Worm (Caenorhabditis elegans) whole organism, early embryonic: ENCODE results near the gene F49E11.7.

Source experiments
- B0310.2 ChIP-seq: sonication (generic microtip); optimal IDR thresholded peaks from 2 replicates; lab custom pipeline; 2016; ENCODE audit warnings: mild to moderate bottlenecking, missing genetic modification characterization, missing compliant biosample characterization
- F13C5.2 ChIP-seq: sonication (generic microtip); optimal IDR thresholded peaks from 2 replicates; lab custom pipeline; 2017; ENCODE audit warnings: mild to moderate bottlenecking, missing genetic modification characterization, inconsistent platforms, missing compliant biosample characterization
- aly-1 ChIP-seq: sonication (generic microtip); optimal IDR thresholded peaks from 2 replicates; lab custom pipeline; 2016; ENCODE audit warnings: missing genetic modification characterization, missing compliant biosample characterization
- ama-1 ChIP-seq: fragments of 150-350 bp; optimal IDR thresholded peaks from 2 replicates; lab custom pipeline; 2014
- ceh-13 ChIP-seq: fragments of 200-800 bp; sonication (Bioruptor generic); optimal IDR thresholded peaks from 2 replicates; lab custom pipeline; 2018; ENCODE audit warnings: mild to moderate bottlenecking, missing genetic modification characterization, missing compliant biosample characterization
- ceh-36 ChIP-seq: sonication (generic microtip); optimal IDR thresholded peaks from 2 replicates; lab custom pipeline; 2016; ENCODE audit warnings: missing genetic modification characterization, inconsistent platforms, missing compliant biosample characterization
- ets-7 ChIP-seq: sonication (generic microtip); optimal IDR thresholded peaks from 2 replicates; lab custom pipeline; 2016; ENCODE audit warnings: missing genotype, missing genetic modification characterization, missing compliant biosample characterization
- flt-1 ChIP-seq: fragments of 200-800 bp; sonication (Bioruptor generic); IDR thresholded peaks from 2 replicates; pipeline ENCODE4 v1.3.6; 2022; ENCODE audit warnings: missing genetic modification characterization, missing compliant biosample characterization
- hmbx-1 ChIP-seq: sonication (generic microtip); optimal IDR thresholded peaks from 2 replicates; lab custom pipeline; 2016; ENCODE audit warnings: mild to moderate bottlenecking, missing genetic modification characterization, missing compliant biosample characterization
- hmg-4 ChIP-seq: fragments of 200-800 bp; sonication (Bioruptor generic); optimal IDR thresholded peaks from 2 replicates; lab custom pipeline; 2018; ENCODE audit warnings: mild to moderate bottlenecking, missing genetic modification characterization, missing compliant biosample characterization
- hnd-1 ChIP-seq: sonication (generic microtip); optimal IDR thresholded peaks from 2 replicates; lab custom pipeline; 2016; ENCODE audit warnings: missing genetic modification characterization, missing compliant biosample characterization
- pes-1 ChIP-seq: fragments of 200-800 bp; sonication (Bioruptor generic); IDR thresholded peaks from 2 replicates; pipeline ENCODE4 v1.3.6; 2022; ENCODE audit warnings: missing genetic modification reagents, missing genetic modification characterization, missing compliant biosample characterization
- scrt-1 ChIP-seq: fragments of 200-800 bp; sonication (Bioruptor generic); IDR thresholded peaks from 2 replicates; pipeline ENCODE4 v1.3.6; 2022; ENCODE audit warnings: missing genetic modification characterization, missing compliant biosample characterization
- sea-1 ChIP-seq: fragments of 200-800 bp; sonication (Bioruptor generic); conservative IDR thresholded peaks from 2 replicates; pipeline ENCODE4 v1.3.6; 2022; ENCODE audit warnings: missing genetic modification characterization, missing compliant biosample characterization
- tbx-11 ChIP-seq: fragments of 200-800 bp; sonication (Bioruptor generic); IDR thresholded peaks from 2 replicates; pipeline ENCODE4 v1.3.6; 2022; ENCODE audit warnings: missing genetic modification characterization, missing compliant biosample characterization
- tbx-37 ChIP-seq: fragments of 200-800 bp; sonication (Bioruptor generic); conservative IDR thresholded peaks from 2 replicates; pipeline ENCODE4 v1.3.6; 2022; ENCODE audit warnings: missing genetic modification reagents, missing genetic modification characterization, missing compliant biosample characterization
- tra-4 ChIP-seq: sonication (generic microtip); optimal IDR thresholded peaks from 2 replicates; lab custom pipeline; 2017; ENCODE audit warnings: missing genetic modification characterization, missing compliant biosample characterization

The F49E11.7 gene

DNA sequence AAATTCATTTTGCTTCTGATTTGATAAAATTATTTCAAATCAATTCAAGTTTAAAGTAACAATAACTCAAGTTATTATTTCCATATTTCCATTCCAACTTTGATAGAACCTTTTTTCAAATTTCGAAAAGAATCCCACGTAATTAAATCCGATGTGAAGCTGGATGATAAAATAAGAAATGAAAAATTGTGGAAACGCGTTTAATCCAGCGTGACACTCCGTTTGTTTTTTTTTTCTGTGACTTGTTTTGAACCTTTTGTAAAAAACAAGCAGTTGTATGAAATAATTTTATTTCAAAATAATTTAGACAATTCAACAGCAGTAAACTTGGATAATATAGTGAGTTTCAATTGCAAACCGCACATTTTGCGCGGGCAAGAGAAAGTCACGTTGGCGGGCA lies at the start of gene F49E11.7:
Gene F49E11.7, plus strand, starts transcription at position 301 of the 400 bp plus-strand sequence.
- TF ChIP-seq aly-1 (tag; lab: Kevin White, UChicago) = no peak
- TF ChIP-seq B0310.2 (tag; lab: Kevin White, UChicago) = no peak
- TF ChIP-seq tbx-11 (GFP tag; lab: Robert Waterston, UW) = no peak
- TF ChIP-seq pes-1 = no peak
- TF ChIP-seq ceh-36 (tag; lab: Kevin White, UChicago) = no peak
- TF ChIP-seq hnd-1 = no peak
- TF ChIP-seq tra-4 (tag; lab: Kevin White, UChicago) = no peak
- TF ChIP-seq ama-1 (lab: Kevin White, UChicago) = no peak
- TF ChIP-seq flt-1 (GFP tag; lab: Robert Waterston, UW) = no peak
- TF ChIP-seq tbx-37 (GFP tag; lab: Robert Waterston, UW) = no peak
- TF ChIP-seq F13C5.2 = no peak
- no peak for TF ChIP-seq hmg-4 (GFP tag; lab: Kevin White, UChicago)
- no peak for TF ChIP-seq ets-7 (tag; lab: Kevin White, UChicago)
- TF ChIP-seq scrt-1 (GFP tag; lab: Robert Waterston, UW) = no peak
- TF ChIP-seq hmbx-1 (tag; lab: Kevin White, UChicago) = no peak

DNA sequence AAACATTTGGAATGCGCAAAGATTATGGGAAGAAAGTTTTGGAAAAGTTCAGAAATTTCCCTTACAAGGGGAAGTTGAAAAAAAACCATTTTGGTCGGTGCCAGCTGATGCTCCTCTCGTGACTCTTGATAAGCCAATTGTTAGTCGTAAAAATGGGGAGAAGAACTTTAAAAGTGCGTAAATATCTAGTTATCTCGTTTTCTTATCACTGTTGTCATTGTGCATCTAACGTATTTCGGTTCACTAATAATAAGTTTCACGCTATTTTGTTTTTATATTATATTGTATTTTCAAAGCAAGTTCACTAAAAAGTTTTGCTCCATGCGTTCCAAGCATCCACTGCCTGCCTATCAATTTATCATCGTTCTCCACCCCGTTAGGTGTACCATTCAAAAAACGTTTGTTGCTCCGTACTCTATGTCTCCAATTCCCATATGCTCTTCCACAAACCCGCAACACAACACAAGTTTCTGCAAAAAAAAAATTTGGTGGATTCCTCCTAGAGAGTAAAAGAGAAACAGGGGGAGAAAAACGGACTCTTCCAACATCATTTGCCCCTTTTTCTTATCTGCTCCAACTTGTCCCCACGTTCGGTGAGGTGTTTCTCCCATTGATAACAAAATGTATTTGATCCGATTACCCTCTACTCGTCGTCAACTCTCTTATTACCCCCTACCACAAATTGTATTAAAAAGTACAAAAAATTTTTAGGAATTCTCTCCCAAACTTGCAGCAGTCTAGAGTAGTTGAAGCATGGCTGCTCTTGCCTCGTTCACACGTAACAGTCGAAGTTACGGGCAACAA lies 44.1 kb upstream of the F49E11.7 start, which contains the start of gene mbk-2:
Gene mbk-2, plus strand, starts transcription at position 754 of the 804 bp plus-strand sequence.
- TF ChIP-seq ama-1 (lab: Kevin White, UChicago) = no peak
- no peak for TF ChIP-seq tbx-11 (GFP tag; lab: Robert Waterston, UW)
- TF ChIP-seq aly-1 (tag; lab: Kevin White, UChicago) = no peak
- no peak for TF ChIP-seq tbx-37 (GFP tag; lab: Robert Waterston, UW)
- no peak for TF ChIP-seq tra-4 (tag; lab: Kevin White, UChicago)
- no peak for TF ChIP-seq ceh-36 (tag; lab: Kevin White, UChicago)
- no peak for TF ChIP-seq hnd-1
- no peak for TF ChIP-seq ceh-13 (GFP tag; lab: Kevin White, UChicago)
- TF ChIP-seq F13C5.2 = no peak
- no peak for TF ChIP-seq scrt-1 (GFP tag; lab: Robert Waterston, UW)
- no peak for TF ChIP-seq flt-1 (GFP tag; lab: Robert Waterston, UW)
- TF ChIP-seq ets-7 (tag; lab: Kevin White, UChicago) = no peak

DNA sequence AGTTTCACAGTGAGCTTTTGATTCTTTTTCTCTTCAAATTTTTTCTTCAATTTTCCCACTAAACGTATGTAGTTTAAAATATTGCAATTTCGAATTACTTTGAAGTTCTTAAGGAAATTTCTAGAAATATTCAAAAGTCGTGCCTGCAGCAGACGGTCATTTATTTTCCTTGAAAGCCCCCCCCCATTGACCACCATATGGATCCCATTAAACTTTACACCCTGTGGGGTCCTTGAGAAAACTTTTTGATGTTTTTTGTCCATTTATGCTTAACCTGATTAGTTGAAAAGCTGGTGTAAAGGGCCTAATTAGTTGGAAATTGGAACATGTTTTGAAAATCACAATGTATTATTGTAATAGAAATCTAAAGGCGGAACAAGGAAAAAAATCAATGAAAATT lies 43.2 kb upstream of the F49E11.7 start:
- TF ChIP-seq ets-7 (tag; lab: Kevin White, UChicago) (no peak), flt-1 (GFP tag; lab: Robert Waterston, UW) (no peak), tbx-37 (GFP tag; lab: Robert Waterston, UW) (no peak), pes-1 (no peak), hnd-1 (no peak)

DNA sequence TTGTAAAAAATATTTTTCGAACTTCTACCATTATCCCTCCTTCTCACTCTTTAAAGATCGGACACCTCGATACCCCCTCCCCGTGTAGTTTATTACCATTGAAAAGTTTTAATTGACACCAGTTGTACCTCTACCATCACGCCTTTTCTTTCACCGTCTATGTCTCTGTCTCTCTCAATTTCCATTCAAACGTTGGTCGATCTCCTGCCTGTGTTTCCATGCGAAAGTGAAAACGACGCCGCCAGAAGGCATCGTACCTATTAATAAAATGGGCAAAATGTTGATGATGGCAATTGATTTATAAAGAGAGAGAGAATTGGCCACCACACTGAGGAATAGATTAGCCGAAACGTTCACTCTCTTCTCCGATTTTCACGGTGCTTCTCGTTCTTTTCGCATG lies 39.4 kb upstream of the F49E11.7 start:
- TF ChIP-seq ets-7 (tag; lab: Kevin White, UChicago) (no peak), ceh-36 (tag; lab: Kevin White, UChicago) (no peak), hmg-4 (GFP tag; lab: Kevin White, UChicago) (no peak), scrt-1 (GFP tag; lab: Robert Waterston, UW) (no peak), sea-1 (GFP tag; lab: Robert Waterston, UW) (no peak), ceh-13 (GFP tag; lab: Kevin White, UChicago) (no peak), B0310.2 (tag; lab: Kevin White, UChicago) (no peak), hnd-1 (no peak), tbx-37 (GFP tag; lab: Robert Waterston, UW) (no peak), pes-1 (no peak), ama-1 (lab: Kevin White, UChicago) (no peak), tra-4 (tag; lab: Kevin White, UChicago) (no peak), flt-1 (GFP tag; lab: Robert Waterston, UW) (no peak), hmbx-1 (tag; lab: Kevin White, UChicago) (no peak), tbx-11 (GFP tag; lab: Robert Waterston, UW) (no peak), F13C5.2 (no peak), aly-1 (tag; lab: Kevin White, UChicago) (no peak)

DNA sequence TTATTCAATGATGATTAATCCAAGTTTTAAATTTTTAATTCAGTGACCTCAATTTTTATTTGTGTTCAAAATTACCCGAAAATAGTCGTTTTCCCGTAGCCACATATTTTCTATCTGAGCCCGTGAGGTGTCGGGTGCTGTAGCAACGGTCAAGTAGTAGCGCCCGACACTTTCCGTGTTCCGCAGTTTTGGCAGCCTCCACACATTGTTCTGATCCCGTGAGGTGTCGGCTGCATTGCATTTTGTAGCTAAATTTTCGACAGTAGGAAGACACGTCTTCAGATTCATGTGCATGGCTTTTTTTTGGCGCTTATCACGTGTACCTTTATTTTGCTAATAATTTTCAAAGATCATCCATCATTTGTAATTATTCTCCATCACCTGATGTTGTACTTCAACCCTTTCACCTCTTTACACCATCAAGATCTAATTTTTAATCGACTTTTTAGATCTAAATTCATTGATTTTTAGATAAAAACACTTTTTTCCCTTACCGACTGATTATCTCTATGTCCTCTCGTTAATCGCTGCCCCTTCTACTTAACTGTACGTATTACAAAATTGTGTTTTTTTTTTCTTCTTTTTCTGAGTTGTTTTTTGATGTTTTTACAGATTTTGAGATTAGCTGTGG lies 38.8 kb upstream of the F49E11.7 start:
- no peak for TF ChIP-seq sea-1 (GFP tag; lab: Robert Waterston, UW)
- no peak for TF ChIP-seq B0310.2 (tag; lab: Kevin White, UChicago)
- TF ChIP-seq hnd-1 = no peak
- TF ChIP-seq ama-1 (lab: Kevin White, UChicago) = no peak
- no peak for TF ChIP-seq tbx-11 (GFP tag; lab: Robert Waterston, UW)

DNA sequence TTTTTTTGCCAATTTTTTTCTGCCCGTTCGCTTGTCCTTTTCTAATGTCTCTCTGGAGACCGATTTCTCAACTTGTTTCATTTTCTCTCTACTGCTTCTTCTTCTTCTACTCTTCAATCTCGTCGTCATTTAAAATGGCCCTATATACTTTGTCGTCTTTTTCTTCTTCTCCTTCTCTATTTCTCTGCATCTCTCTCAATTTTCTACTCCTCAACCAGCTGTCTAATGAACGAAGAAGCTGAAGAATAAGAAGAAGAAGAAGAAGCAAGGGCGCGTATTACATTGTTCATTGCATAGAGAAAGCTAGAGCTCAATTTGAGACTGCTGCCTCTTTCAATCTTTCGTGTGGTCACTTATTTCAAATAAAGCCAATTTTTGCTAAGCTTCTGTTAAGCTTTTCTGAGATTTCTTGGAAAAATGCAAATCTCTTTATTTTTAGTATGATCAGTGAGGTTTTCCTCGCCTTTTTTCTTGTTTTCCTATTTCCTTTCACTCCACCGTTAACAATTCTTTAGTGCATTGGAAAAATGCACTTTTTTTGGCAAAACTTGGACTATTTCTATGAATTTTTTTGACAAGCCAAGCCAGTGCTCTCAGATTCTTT lies 36.8 kb upstream of the F49E11.7 start:
- TF ChIP-seq ama-1 (lab: Kevin White, UChicago) = no peak
- TF ChIP-seq hmbx-1 (tag; lab: Kevin White, UChicago) = no peak
- no peak for TF ChIP-seq B0310.2 (tag; lab: Kevin White, UChicago)
- no peak for TF ChIP-seq ceh-36 (tag; lab: Kevin White, UChicago)
- no peak for TF ChIP-seq tbx-11 (GFP tag; lab: Robert Waterston, UW)
- TF ChIP-seq tra-4 (tag; lab: Kevin White, UChicago) = no peak
- no peak for TF ChIP-seq aly-1 (tag; lab: Kevin White, UChicago)
- no peak for TF ChIP-seq scrt-1 (GFP tag; lab: Robert Waterston, UW)
- TF ChIP-seq hmg-4 (GFP tag; lab: Kevin White, UChicago) = no peak
- no peak for TF ChIP-seq hnd-1
- no peak for TF ChIP-seq tbx-37 (GFP tag; lab: Robert Waterston, UW)
- no peak for TF ChIP-seq sea-1 (GFP tag; lab: Robert Waterston, UW)
